Worm (Caenorhabditis elegans) whole organism, L4 larva: ENCODE data around the gene ZK669.2.

Experiments
- F44E2.7 ChIP-seq: fragments of 200-800 bp; sonication (Bioruptor generic); IDR thresholded peaks from 2 replicates; pipeline ENCODE4 v2.1.2; 2022; ENCODE audit warnings: missing genetic modification characterization, missing compliant biosample characterization
- R02D3.7 ChIP-seq: fragments of 150-350 bp; sonication (generic microtip); optimal IDR thresholded peaks from 3 replicates; lab custom pipeline; 2014; ENCODE audit warnings: missing biosample characterization, missing genetic modification characterization
- Y75B8A.6 ChIP-seq: fragments of 200-800 bp; sonication (Bioruptor generic); IDR thresholded peaks from 2 replicates; pipeline ENCODE4 v1.3.6; 2022; ENCODE audit warnings: missing genetic modification reagents, missing genetic modification characterization, missing compliant biosample characterization
- ZK337.2 ChIP-seq: fragments of 200-800 bp; sonication (Bioruptor generic); IDR thresholded peaks from 2 replicates; pipeline ENCODE4 v1.3.6; 2022; ENCODE audit warnings: missing genetic modification reagents, missing genetic modification characterization, missing compliant biosample characterization
- ZK546.5 ChIP-seq, 2 experiments: sonication (generic microtip); optimal IDR thresholded peaks; 2 replicates each; lab custom pipeline; 2017; ENCODE audit warnings: missing biosample characterization in 2 of 2, missing genetic modification characterization in 2 of 2
- aha-1 ChIP-seq: fragments of 150-350 bp; peaks from one replicate; lab custom pipeline; 2014; ENCODE audit warnings: missing biosample characterization, missing genetic modification characterization
- arid-1 ChIP-seq: fragments of 200-800 bp; sonication (Bioruptor generic); conservative IDR thresholded peaks from 2 replicates; pipeline ENCODE4 v1.3.6; 2022; ENCODE audit warnings: missing genetic modification reagents, missing genetic modification characterization, missing compliant biosample characterization
- ceh-44 ChIP-seq: fragments of 200-800 bp; sonication (Bioruptor generic); IDR thresholded peaks from 2 replicates; pipeline ENCODE4 v1.3.6; 2022; ENCODE audit warnings: missing genetic modification reagents, missing genetic modification characterization, missing compliant biosample characterization
- ces-1 ChIP-seq: fragments of 150-350 bp; sonication (generic microtip); optimal IDR thresholded peaks from 4 replicates; lab custom pipeline; 2014; ENCODE audit warnings: missing biosample characterization, missing genetic modification reagents, missing genetic modification characterization
- cey-2 ChIP-seq: sonication (generic microtip); optimal IDR thresholded peaks from 3 replicates; lab custom pipeline; 2017; ENCODE audit warnings: missing genetic modification characterization, mild to moderate bottlenecking, missing compliant biosample characterization, antibody characterized with exemption, borderline replicate concordance; ENCODE audit not compliant: insufficient read depth
- ctbp-1 ChIP-seq: fragments of 200-800 bp; sonication (Bioruptor generic); IDR thresholded peaks from 2 replicates; pipeline ENCODE4 v1.3.6; 2022; ENCODE audit warnings: missing genetic modification reagents, missing genetic modification characterization, missing compliant biosample characterization
- daf-19 ChIP-seq: fragments of 200-800 bp; sonication (Bioruptor generic); conservative IDR thresholded peaks from 2 replicates; pipeline ENCODE4 v1.3.6; 2022; ENCODE audit warnings: missing genetic modification characterization, missing compliant biosample characterization
- daf-8 ChIP-seq: fragments of 200-800 bp; sonication (Bioruptor generic); IDR thresholded peaks from 2 replicates; pipeline ENCODE4 v1.3.6; 2022; ENCODE audit warnings: missing genetic modification characterization, missing compliant biosample characterization
- dmd-6 ChIP-seq: fragments of 200-800 bp; sonication (Bioruptor generic); IDR thresholded peaks from 2 replicates; pipeline ENCODE4 v1.3.6; 2022; ENCODE audit warnings: missing genetic modification reagents, missing genetic modification characterization, missing compliant biosample characterization
- dmd-9 ChIP-seq: fragments of 200-800 bp; sonication (Bioruptor generic); IDR thresholded peaks from 2 replicates; pipeline ENCODE4 v1.3.6; 2022; ENCODE audit warnings: missing genetic modification reagents, missing genetic modification characterization, missing compliant biosample characterization
- dve-1 ChIP-seq: sonication (generic microtip); optimal IDR thresholded peaks from 2 replicates; lab custom pipeline; 2017; ENCODE audit warnings: antibody characterized with exemption, mild to moderate bottlenecking, missing genetic modification characterization, missing compliant biosample characterization; ENCODE audit not compliant: insufficient read depth
- fkh-10 ChIP-seq: fragments of 150-350 bp; optimal IDR thresholded peaks from 2 replicates; lab custom pipeline; 2014; ENCODE audit warnings: missing biosample characterization, missing genetic modification reagents, missing genetic modification characterization
- fos-1 ChIP-seq: fragments of 150-350 bp; optimal IDR thresholded peaks from 2 replicates; lab custom pipeline; 2014; ENCODE audit warnings: missing biosample characterization, missing genetic modification characterization
- hlh-11 ChIP-seq: fragments of 200-800 bp; sonication (Bioruptor generic); optimal IDR thresholded peaks from 2 replicates; lab custom pipeline; 2018; ENCODE audit warnings: mild to moderate bottlenecking, missing genetic modification characterization, missing compliant biosample characterization
- hlh-30 ChIP-seq: sonication (generic microtip); optimal IDR thresholded peaks from 2 replicates; lab custom pipeline; 2017; ENCODE audit warnings: antibody characterized with exemption, mild to moderate bottlenecking, missing genetic modification characterization, missing compliant biosample characterization; ENCODE audit not compliant: insufficient read depth
- lin-13 ChIP-seq: fragments of 150-350 bp; optimal IDR thresholded peaks from 2 replicates; lab custom pipeline; 2014; ENCODE audit warnings: missing biosample characterization, missing genetic modification reagents, missing genetic modification characterization
- lin-29 ChIP-seq: fragments of 200-800 bp; sonication (Bioruptor generic); IDR thresholded peaks from 2 replicates; pipeline ENCODE4 v1.3.6; 2022; ENCODE audit warnings: missing genetic modification reagents, missing genetic modification characterization, missing compliant biosample characterization
- madf-5 ChIP-seq, 2 experiments: fragments of 200-800 bp; sonication (Bioruptor generic); IDR thresholded peaks; 2 replicates each; pipeline ENCODE4 v1.3.6; 2022; ENCODE audit warnings: missing compliant biosample characterization in 2 of 2, missing genetic modification characterization in 2 of 2
- mdt-29 ChIP-seq: fragments of 200-800 bp; sonication (Bioruptor generic); IDR thresholded peaks from 2 replicates; pipeline ENCODE4 v1.3.6; 2022; ENCODE audit warnings: missing genetic modification reagents, missing genetic modification characterization, missing compliant biosample characterization
- mep-1 ChIP-seq: fragments of 150-350 bp; sonication (generic microtip); optimal IDR thresholded peaks from 3 replicates; lab custom pipeline; 2014; ENCODE audit warnings: missing biosample characterization, missing genetic modification characterization
- mxl-3 ChIP-seq: fragments of 200-800 bp; sonication (Bioruptor generic); optimal IDR thresholded peaks from 2 replicates; lab custom pipeline; 2018; ENCODE audit warnings: mild to moderate bottlenecking, missing genetic modification characterization, missing compliant biosample characterization
- nhr-10 ChIP-seq: fragments of 150-350 bp; optimal IDR thresholded peaks from 2 replicates; lab custom pipeline; 2014; ENCODE audit warnings: missing biosample characterization, missing genetic modification characterization
- nhr-11 ChIP-seq: fragments of 150-350 bp; optimal IDR thresholded peaks from 2 replicates; lab custom pipeline; 2014; ENCODE audit warnings: missing biosample characterization, missing genetic modification characterization
- nhr-25 ChIP-seq: sonication (generic microtip); optimal IDR thresholded peaks from 2 replicates; lab custom pipeline; 2017; ENCODE audit warnings: missing genetic modification characterization, mild to moderate bottlenecking, missing compliant biosample characterization, antibody characterized with exemption, moderate library complexity, borderline replicate concordance; ENCODE audit not compliant: insufficient read depth
- nhr-48 ChIP-seq: sonication (generic microtip); optimal IDR thresholded peaks from 2 replicates; lab custom pipeline; 2016; ENCODE audit warnings: mild to moderate bottlenecking, missing genetic modification characterization, missing compliant biosample characterization
- nhr-76 ChIP-seq: fragments of 150-350 bp; optimal IDR thresholded peaks from 2 replicates; lab custom pipeline; 2014; ENCODE audit warnings: missing biosample characterization, missing genetic modification characterization
- nhr-77 ChIP-seq: fragments of 150-350 bp; optimal IDR thresholded peaks from 2 replicates; lab custom pipeline; 2014; ENCODE audit warnings: missing biosample characterization, missing genetic modification characterization
- pha-4 ChIP-seq, 2 experiments: fragments of 150-350 bp in 1 of 2; fragments of 200-800 bp in 1 of 2; sonication (Bioruptor generic) in 1 of 2; IDR thresholded peaks in 1 of 2; optimal IDR thresholded peaks in 1 of 2; 2 replicates each; pipeline versions ENCODE4 v1.3.6 to Lab custom; 2014 to 2022; ENCODE audit warnings: missing genetic modification characterization in 2 of 2, missing genetic modification reagents in 2 of 2, missing biosample characterization in 1 of 2, missing compliant biosample characterization in 1 of 2
- pqm-1 ChIP-seq: sonication (generic microtip); optimal IDR thresholded peaks from 2 replicates; lab custom pipeline; 2017; ENCODE audit warnings: missing biosample characterization, missing genetic modification characterization
- set-16 ChIP-seq: fragments of 200-800 bp; sonication (Bioruptor generic); IDR thresholded peaks from 2 replicates; pipeline ENCODE4 v1.3.6; 2022; ENCODE audit warnings: missing genetic modification reagents, missing genetic modification characterization, missing compliant biosample characterization
- unc-62 ChIP-seq, 3 experiments: fragments of 150-350 bp in 1 of 3; sonication (generic microtip); optimal IDR thresholded peaks in 2 of 3; peaks in 1 of 3; 1 replicate in 1 of 3; 2 replicates in 2 of 3; lab custom pipeline; 2014 to 2017; ENCODE audit warnings: missing biosample characterization in 3 of 3, missing genetic modification characterization in 3 of 3, missing genetic modification reagents in 3 of 3, missing genotype in 1 of 3
- zag-1 ChIP-seq: fragments of 150-350 bp; optimal IDR thresholded peaks from 2 replicates; lab custom pipeline; 2014; ENCODE audit warnings: missing biosample characterization, missing genetic modification characterization
- zip-11 ChIP-seq: fragments of 200-800 bp; sonication (Bioruptor generic); IDR thresholded peaks from 2 replicates; pipeline ENCODE4 v1.3.6; 2022; ENCODE audit warnings: missing genetic modification characterization, missing compliant biosample characterization
- zip-2 ChIP-seq: fragments of 150-350 bp; optimal IDR thresholded peaks from 2 replicates; lab custom pipeline; 2014; ENCODE audit warnings: missing biosample characterization, missing genetic modification characterization
- ztf-11 ChIP-seq: fragments of 150-350 bp; optimal IDR thresholded peaks from 2 replicates; lab custom pipeline; 2014; ENCODE audit warnings: missing biosample characterization, missing genetic modification characterization

The ZK669.2 gene

DNA sequence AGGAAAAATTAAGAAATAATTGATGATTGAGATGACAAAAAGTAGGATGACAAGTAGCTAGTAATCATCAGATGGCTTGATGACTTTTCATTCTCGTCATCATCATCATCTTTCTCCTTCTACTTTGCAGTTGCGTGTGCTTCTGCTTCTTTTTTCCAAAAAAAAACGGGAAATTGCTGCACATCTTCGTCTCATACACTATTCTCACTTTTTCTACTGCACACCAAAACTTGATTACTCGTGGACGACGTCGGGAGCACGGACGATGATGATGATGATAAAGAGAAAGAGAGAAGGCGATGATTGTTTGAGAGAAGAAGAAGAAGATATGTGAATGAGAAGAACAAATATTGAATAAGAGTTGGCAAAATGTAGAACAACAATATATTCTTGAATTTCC is 16.8 kb downstream of the ZK669.2 start:
- 0 out of 2 replicates have a peak, but pooled peaks have one; percentile 52 for TF ChIP-seq ctbp-1 (GFP tag; lab: Robert Waterston, UW)
- TF ChIP-seq ces-1 (GFP tag; lab: Kevin White, UChicago) = peak; percentile 72
- peak; percentile 70 for TF ChIP-seq fkh-10
- TF ChIP-seq pqm-1 = no peak
- TF ChIP-seq unc-62 (GFP tag; optimal IDR thresholded peaks at IDR 0.05 in 1 of 2; lab: Kevin White, UChicago) = peak in 1 of 2 experiments; percentile 97
- no peak for TF ChIP-seq unc-62 (tag; optimal IDR thresholded peaks at IDR 0.05; lab: Kevin White, UChicago)

DNA sequence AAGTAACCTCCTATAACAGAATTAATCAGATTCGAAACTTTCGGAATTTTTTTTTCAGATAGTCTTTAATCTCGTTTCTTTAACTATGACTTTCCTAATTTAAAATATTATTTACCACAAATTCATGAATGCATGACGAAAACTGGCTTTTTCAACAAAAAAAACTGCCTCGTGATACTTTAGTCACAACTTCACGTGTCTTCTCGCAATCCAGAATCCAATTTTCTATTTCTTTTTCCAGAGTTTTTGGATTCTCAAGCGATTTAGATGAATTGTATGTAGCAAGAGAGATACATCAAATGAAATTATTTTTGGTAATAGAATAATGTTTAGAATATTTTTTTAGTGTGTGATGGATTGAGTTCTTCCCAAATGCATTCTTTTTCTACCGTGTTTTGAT is 17.8 kb downstream of the ZK669.2 start:
- TF ChIP-seq ces-1 (GFP tag; lab: Kevin White, UChicago) (peak; percentile 36), fkh-10 (peak; percentile 80), dmd-9 (GFP tag; lab: Robert Waterston, UW) (no peak), cey-2 (tag; lab: Kevin White, UChicago) (no peak), nhr-48 (no peak), ZK337.2 (no peak)

DNA sequence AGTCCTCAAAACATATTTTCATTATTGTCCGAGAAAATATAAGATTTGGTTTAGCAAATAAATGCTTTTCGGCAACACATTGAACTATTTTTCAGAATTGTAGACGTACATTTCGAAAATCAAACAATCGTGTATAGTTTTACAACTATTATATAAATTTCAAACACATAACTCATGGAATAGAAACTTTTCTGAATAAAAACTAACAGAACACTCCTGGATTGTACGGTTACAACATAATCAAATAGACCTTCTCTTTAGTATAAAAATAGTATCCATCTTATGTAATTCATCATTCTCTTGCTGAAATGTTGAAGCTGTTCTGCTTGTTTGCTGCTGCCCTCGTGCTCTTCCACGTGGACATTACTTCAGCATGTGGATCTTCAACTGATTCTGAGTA is 27.0 kb downstream of the ZK669.2 start, which contains the start of gene ZK675.4:
Gene ZK675.4 (plus strand): TSS at position 301 of the 400 bp plus-strand sequence.
- TF ChIP-seq aha-1 (tag; lab: Kevin White, UChicago) (peak; percentile 38), nhr-76 (tag; lab: Kevin White, UChicago) (no peak), daf-8 (GFP tag; lab: Robert Waterston, UW) (no peak), fos-1 (tag; lab: Kevin White, UChicago) (no peak), Y75B8A.6 (no peak), dmd-6 (GFP tag; lab: Robert Waterston, UW) (no peak)

DNA sequence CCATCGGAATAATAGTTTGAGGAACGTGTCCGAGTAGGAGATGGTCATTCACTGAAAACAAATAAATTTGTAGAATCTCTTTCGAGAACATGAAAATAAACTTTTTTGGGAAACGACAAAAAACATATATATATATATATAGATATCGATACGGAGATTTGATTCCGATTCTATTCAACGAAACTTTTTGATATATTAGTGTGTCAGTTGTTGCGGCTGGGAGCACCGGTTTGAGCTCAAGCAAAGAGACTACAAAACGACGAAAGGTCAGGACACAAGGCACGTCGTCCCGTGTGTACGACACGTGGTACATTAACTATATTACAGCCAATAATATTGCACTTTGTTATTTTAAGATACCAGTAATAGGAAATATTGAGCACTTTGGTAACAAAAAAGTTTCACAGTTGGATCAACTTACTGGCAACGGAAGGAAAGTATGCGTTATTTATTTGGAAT is 30.4 kb downstream of the ZK669.2 start, which contains the start of gene best-23:
Gene best-23 (minus strand): TSS at position 51 of the 459 bp plus-strand sequence.
- TF ChIP-seq nhr-25 (tag; lab: Kevin White, UChicago) = no peak
- no peak for TF ChIP-seq mxl-3
- peak; percentile 6 for TF ChIP-seq nhr-11 (tag; lab: Kevin White, UChicago)
- no peak for TF ChIP-seq ztf-11 (tag; lab: Kevin White, UChicago)
- no peak for TF ChIP-seq cey-2 (tag; lab: Kevin White, UChicago)
- TF ChIP-seq hlh-30 (tag; lab: Kevin White, UChicago) = peak; percentile 45
- no peak for TF ChIP-seq ctbp-1 (GFP tag; lab: Robert Waterston, UW)
- TF ChIP-seq ZK546.5 (tag; optimal IDR thresholded peaks at IDR 0.05; lab: Kevin White, UChicago) = no peak
- no peak for TF ChIP-seq ZK337.2
- peak; percentile 22 for TF ChIP-seq hlh-11

DNA sequence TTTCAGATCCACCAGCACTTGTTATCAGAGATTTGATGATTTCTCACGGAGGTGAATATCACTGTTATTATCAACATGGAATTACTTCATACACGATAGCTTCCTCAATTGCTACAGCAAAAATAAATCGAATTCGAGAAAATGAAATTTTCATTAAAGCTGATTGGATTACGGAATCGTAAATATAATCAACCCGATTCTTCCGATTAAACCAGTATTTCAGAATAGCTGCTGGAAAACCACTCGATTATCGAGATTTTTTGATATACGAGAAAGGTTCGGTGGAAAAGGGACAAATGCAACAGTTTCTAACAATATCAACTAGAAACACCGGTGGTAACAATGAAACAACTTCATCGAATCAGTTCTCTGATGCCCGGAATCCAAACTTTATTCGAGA is 36.0 kb downstream of the ZK669.2 start:
- no peak for TF ChIP-seq nhr-25 (tag; lab: Kevin White, UChicago)
- no peak for TF ChIP-seq daf-19 (GFP tag; lab: Robert Waterston, UW)
- no peak for TF ChIP-seq dve-1 (tag; lab: Kevin White, UChicago)
- no peak for TF ChIP-seq lin-29 (GFP tag; lab: Robert Waterston, UW)
- no peak for TF ChIP-seq mep-1 (tag; lab: Kevin White, UChicago)
- TF ChIP-seq nhr-10 (tag; lab: Kevin White, UChicago) = no peak
- no peak for TF ChIP-seq pha-4 (GFP tag; IDR thresholded peaks at IDR 0.05; lab: Robert Waterston, UW)
- TF ChIP-seq pha-4 (tag; optimal IDR thresholded peaks at IDR 0.05; lab: Kevin White, UChicago) = no peak
- no peak for TF ChIP-seq zag-1 (tag; lab: Kevin White, UChicago)
- TF ChIP-seq set-16 (GFP tag; lab: Robert Waterston, UW) = no peak
- no peak for TF ChIP-seq mdt-29 (GFP tag; lab: Robert Waterston, UW)
- no peak for TF ChIP-seq zip-11
- TF ChIP-seq arid-1 = no peak
- TF ChIP-seq F44E2.7 (GFP tag; lab: Robert Waterston, UW) = no peak
- TF ChIP-seq lin-13 (GFP tag; lab: Kevin White, UChicago) = no peak
- no peak for TF ChIP-seq hlh-30 (tag; lab: Kevin White, UChicago)
- no peak for TF ChIP-seq nhr-77 (tag; lab: Kevin White, UChicago)
- TF ChIP-seq ceh-44 (GFP tag; lab: Robert Waterston, UW) = no peak
- no peak for TF ChIP-seq zip-2 (tag; lab: Kevin White, UChicago)
- no peak for TF ChIP-seq R02D3.7 (tag; lab: Kevin White, UChicago)
- TF ChIP-seq madf-5 (GFP tag; IDR thresholded peaks at IDR 0.05; lab: Robert Waterston, UW) = no peak
